Fruit fly (Drosophila melanogaster): ENCODE results near the gene Prosbeta7.

The Prosbeta7 gene

DNA sequence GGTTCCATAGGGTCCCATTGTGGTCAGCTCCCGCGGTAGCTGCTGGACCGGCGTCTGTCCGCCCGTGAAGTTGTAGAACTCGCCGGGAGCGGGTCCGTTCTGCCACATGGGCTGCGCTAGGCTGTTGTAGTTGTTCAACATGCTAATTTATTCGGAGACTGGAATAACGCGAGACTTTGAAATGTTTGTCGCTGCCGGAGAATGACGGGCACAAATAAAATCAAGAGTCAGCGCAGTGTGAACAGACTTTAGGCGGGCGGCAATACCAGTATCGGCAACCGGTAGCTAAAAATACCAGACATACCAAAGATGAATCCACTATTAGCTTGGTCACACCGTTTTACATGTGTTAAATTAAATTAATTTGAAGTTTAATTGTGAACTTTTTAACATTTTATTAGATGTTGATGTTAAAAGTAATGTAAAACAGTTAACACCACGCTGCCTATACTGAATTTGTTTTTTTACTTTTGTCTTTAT lies at the start of gene Prosbeta7 (continued):
- TF ChIP-seq CG5180 (GFP tag; optimal IDR thresholded peaks at IDR 0.05): no peak
- no peak for TF ChIP-seq CG10274 (GFP tag; optimal IDR thresholded peaks at IDR 0.05)
- no peak for TF ChIP-seq NK7.1 (GFP tag; optimal IDR thresholded peaks at IDR 0.05)
- TF ChIP-seq CG13123 (GFP tag; optimal IDR thresholded peaks at IDR 0.05): no peak
- no peak for TF ChIP-seq croc (GFP tag; conservative IDR thresholded peaks at IDR 0.05)
- no peak for TF ChIP-seq Rx (GFP tag; IDR thresholded peaks at IDR 0.05)
- TF ChIP-seq CTCF (GFP tag; optimal IDR thresholded peaks at IDR 0.05): no peak
- no peak for TF ChIP-seq CG8089 (GFP tag; optimal IDR thresholded peaks at IDR 0.05)
- no peak for TF ChIP-seq CG3726 (GFP tag; IDR thresholded peaks at IDR 0.05)
- TF ChIP-seq esg (GFP tag; conservative IDR thresholded peaks at IDR 0.05): no peak
- TF ChIP-seq ERR (GFP tag; optimal IDR thresholded peaks at IDR 0.05): no peak
- TF ChIP-seq Six4 (GFP tag; optimal IDR thresholded peaks at IDR 0.05): no peak
- no peak for TF ChIP-seq CG12769 (tag; optimal IDR thresholded peaks at IDR 0.05)
- peak; percentile 78 for TF ChIP-seq Bgb (GFP tag; IDR thresholded peaks at IDR 0.05; ENCODE audit: partially characterized antibody)
- no peak for TF ChIP-seq cas (GFP tag; IDR thresholded peaks at IDR 0.05)
- TF ChIP-seq Myb (GFP tag; optimal IDR thresholded peaks at IDR 0.05): peak; percentile 34
- peak; percentile 65 for TF ChIP-seq Nf-YC (tag; optimal IDR thresholded peaks at IDR 0.05)
- no peak for TF ChIP-seq CG2678 (tag; optimal IDR thresholded peaks at IDR 0.05)
- no peak for TF ChIP-seq sob (GFP tag; IDR thresholded peaks at IDR 0.05)
- peak; percentile 26 for TF ChIP-seq CG2712 (tag; optimal IDR thresholded peaks at IDR 0.05)
- peak; percentile 74 for TF ChIP-seq CG7963 (GFP tag; IDR thresholded peaks at IDR 0.05; ENCODE audit: partially characterized antibody)
- TF ChIP-seq CG7372 (GFP tag; IDR thresholded peaks at IDR 0.05): no peak
- TF ChIP-seq tin (GFP tag; optimal IDR thresholded peaks at IDR 0.05): no peak
- no peak for TF ChIP-seq CG17612 (GFP tag; IDR thresholded peaks at IDR 0.05)
- no peak for TF ChIP-seq Hr3 (GFP tag; optimal IDR thresholded peaks at IDR 0.05)
- TF ChIP-seq run (tag; optimal IDR thresholded peaks at IDR 0.05): no peak
- no peak for TF ChIP-seq jing (GFP tag; optimal IDR thresholded peaks at IDR 0.05)
- no peak for TF ChIP-seq Deaf1 (tag; optimal IDR thresholded peaks at IDR 0.05)
- TF ChIP-seq YL-1 (GFP tag; optimal IDR thresholded peaks at IDR 0.05): peak; percentile 39
- no peak for TF ChIP-seq CG1233 (GFP tag; optimal IDR thresholded peaks at IDR 0.05)
- TF ChIP-seq unc-4 (GFP tag; IDR thresholded peaks at IDR 0.05; ENCODE audit: partially characterized antibody): peak; percentile 67
- TF ChIP-seq CG8478 (optimal IDR thresholded peaks at IDR 0.05): no peak
- no peak for TF ChIP-seq CG12391 (tag; optimal IDR thresholded peaks at IDR 0.05)
- no peak for TF ChIP-seq CG10147 (GFP tag; optimal IDR thresholded peaks at IDR 0.05)
- no peak for TF ChIP-seq Drgx (GFP tag; IDR thresholded peaks at IDR 0.05)
- no peak for TF ChIP-seq CG7839 (tag; optimal IDR thresholded peaks at IDR 0.05)
- TF ChIP-seq CG15011 (GFP tag; optimal IDR thresholded peaks at IDR 0.05): no peak
- TF ChIP-seq CG5953 (GFP tag; IDR thresholded peaks at IDR 0.05): no peak
- no peak for TF ChIP-seq zf30C (GFP tag; optimal IDR thresholded peaks at IDR 0.05)
- no peak for TF ChIP-seq eyg (GFP tag; optimal IDR thresholded peaks at IDR 0.05)
- no peak for TF ChIP-seq Fer2 (tag; optimal IDR thresholded peaks at IDR 0.05)
- TF ChIP-seq fd64A (GFP tag; optimal IDR thresholded peaks at IDR 0.05): no peak
- no peak for TF ChIP-seq B-H2 (GFP tag; optimal IDR thresholded peaks at IDR 0.05)
- no peak for TF ChIP-seq mam (GFP tag; optimal IDR thresholded peaks at IDR 0.05)
- no peak for TF ChIP-seq Lpt (GFP tag; optimal IDR thresholded peaks at IDR 0.05)
- TF ChIP-seq slp2 (GFP tag; optimal IDR thresholded peaks at IDR 0.05): no peak
- no peak for TF ChIP-seq CG6683 (GFP tag; optimal IDR thresholded peaks at IDR 0.05)
- no peak for TF ChIP-seq CG11723 (GFP tag; optimal IDR thresholded peaks at IDR 0.05)
- no peak for TF ChIP-seq CG10654 (GFP tag; optimal IDR thresholded peaks at IDR 0.05)
- no peak for TF ChIP-seq unpg (GFP tag; optimal IDR thresholded peaks at IDR 0.05)
- peak; percentile 10 for TF ChIP-seq CG15601 (tag; optimal IDR thresholded peaks at IDR 0.05)
- TF ChIP-seq btn (GFP tag; optimal IDR thresholded peaks at IDR 0.05): no peak
- peak; percentile 28; the same call in 1 of the 3 replicates for TF ChIP-seq hb (GFP tag; IDR thresholded peaks at IDR 0.05; ENCODE audit: partially characterized antibody)
